Worm (Caenorhabditis elegans): ENCODE data around the gene fbxa-104.

- TF ChIP-seq him-1 (tag; optimal IDR thresholded peaks at IDR 0.05) (no peak), W03F9.2 (tag; optimal IDR thresholded peaks at IDR 0.05) (no peak)
Observed at ce11 chrV:15383739-15384138, 39.7 kb downstream of the fbxa-104 start, which contains the start of gene str-88.
